Fruit fly (Drosophila melanogaster) whole organism, embryonic: Measurements from ENCODE around the gene MAPk-Ak2.

Experiments
- ATbp ChIP-seq: fragments of 200-800 bp; sonication (Bioruptor generic); optimal IDR thresholded peaks from 2 replicates; lab custom pipeline; 2017; ENCODE audit warnings: missing biosample characterization, mild to moderate bottlenecking, missing genetic modification characterization, missing genetic modification reagents
- Atf3 ChIP-seq: fragments of 200-800 bp; sonication (Bioruptor generic); optimal IDR thresholded peaks from 3 replicates; lab custom pipeline; 2016; ENCODE audit warnings: missing biosample characterization, missing genetic modification characterization
- Bgb ChIP-seq: fragments of 200-800 bp; sonication (Bioruptor generic); IDR thresholded peaks from 2 replicates; pipeline ENCODE4 v1.3.6; 2022; ENCODE audit warnings: missing biosample characterization, missing genetic modification characterization; ENCODE audit not compliant: partially characterized antibody
- Blimp-1 ChIP-seq: fragments of 200-800 bp; sonication (Bioruptor generic); optimal IDR thresholded peaks from 3 replicates; lab custom pipeline; 2018; ENCODE audit warnings: missing biosample characterization, missing genetic modification characterization, mild to moderate bottlenecking, moderate library complexity, missing genetic modification reagents
- CG12391 ChIP-seq: fragments of 200-800 bp; sonication (Bioruptor generic); optimal IDR thresholded peaks from 3 replicates; lab custom pipeline; 2018; ENCODE audit warnings: missing biosample characterization, mild to moderate bottlenecking, missing genetic modification characterization, moderate library complexity
- CG13123 ChIP-seq: fragments of 200-800 bp; sonication (Bioruptor generic); optimal IDR thresholded peaks from 2 replicates; lab custom pipeline; 2016; ENCODE audit warnings: missing biosample characterization, missing genetic modification characterization
- CG13287 ChIP-seq: fragments of 200-800 bp; sonication (Bioruptor generic); IDR thresholded peaks from 2 replicates; pipeline ENCODE4 v1.3.6; 2022; ENCODE audit warnings: missing biosample characterization, missing genetic modification characterization; ENCODE audit not compliant: partially characterized antibody
- CG15601 ChIP-seq: fragments of 200-800 bp; sonication (Bioruptor generic); optimal IDR thresholded peaks from 3 replicates; lab custom pipeline; 2019; ENCODE audit warnings: missing biosample characterization, mild to moderate bottlenecking, missing genetic modification characterization, moderate library complexity
- CG17912 ChIP-seq: fragments of 200-800 bp; sonication (Bioruptor generic); optimal IDR thresholded peaks from 2 replicates; lab custom pipeline; 2018; ENCODE audit warnings: missing biosample characterization, mild to moderate bottlenecking, missing genetic modification characterization
- CG2199 ChIP-seq: fragments of 200-800 bp; sonication (Bioruptor generic); IDR thresholded peaks from 3 replicates; pipeline ENCODE4 v1.3.6; 2022; ENCODE audit warnings: missing biosample characterization, missing genetic modification characterization
- CG4328 ChIP-seq: fragments of 200-800 bp; sonication (Bioruptor generic); optimal IDR thresholded peaks from 3 replicates; lab custom pipeline; 2017; ENCODE audit warnings: missing biosample characterization, missing genetic modification reagents, missing genetic modification characterization
- CG4360 ChIP-seq: fragments of 200-800 bp; sonication (Bioruptor generic); IDR thresholded peaks from 2 replicates; pipeline ENCODE4 v1.3.6; 2022; ENCODE audit warnings: missing biosample characterization, missing genetic modification characterization
- CG4424 ChIP-seq: fragments of 200-800 bp; sonication (Bioruptor generic); optimal IDR thresholded peaks from 3 replicates; lab custom pipeline; 2016; ENCODE audit warnings: missing biosample characterization, missing genetic modification characterization
- CG6175 ChIP-seq: fragments of 200-800 bp; sonication (Bioruptor generic); IDR thresholded peaks from 3 replicates; pipeline ENCODE4 v1.3.6; 2022; ENCODE audit warnings: missing biosample characterization, missing genetic modification characterization
- CG7556 ChIP-seq: fragments of 200-800 bp; sonication (Bioruptor generic); optimal IDR thresholded peaks from 2 replicates; lab custom pipeline; 2017; ENCODE audit warnings: missing biosample characterization, mild to moderate bottlenecking, missing genetic modification characterization
- CG8290 ChIP-seq, 3 experiments: fragments of 200-800 bp; sonication (Bioruptor generic); optimal IDR thresholded peaks; 2 replicates each; lab custom pipeline; 2016 to 2019; ENCODE audit warnings: missing biosample characterization in 3 of 3, missing genetic modification characterization in 3 of 3, mild to moderate bottlenecking in 2 of 3, moderate library complexity in 1 of 3
- Dad ChIP-seq: fragments of 200-800 bp; sonication (Bioruptor generic); optimal IDR thresholded peaks from 3 replicates; lab custom pipeline; 2016; ENCODE audit warnings: missing biosample characterization, missing genetic modification characterization
- Deaf1 ChIP-seq: fragments of 200-800 bp; optimal IDR thresholded peaks from 3 replicates; lab custom pipeline; 2019; ENCODE audit warnings: missing biosample characterization, mild to moderate bottlenecking, missing genetic modification characterization, moderate library complexity
- HLH4C ChIP-seq: fragments of 200-800 bp; sonication (Bioruptor generic); IDR thresholded peaks from 3 replicates; pipeline ENCODE4 v1.3.6; 2022; ENCODE audit warnings: missing biosample characterization, missing genetic modification characterization; ENCODE audit not compliant: partially characterized antibody
- Med ChIP-seq: fragments of 200-800 bp; sonication (Bioruptor generic); peaks from one replicate; lab custom pipeline; 2016; ENCODE audit warnings: missing biosample characterization, missing genetic modification characterization, mild to moderate bottlenecking, inconsistent platforms, moderate library complexity
- Meics ChIP-seq: fragments of 200-800 bp; sonication (Bioruptor generic); optimal IDR thresholded peaks from 2 replicates; lab custom pipeline; 2017; ENCODE audit warnings: missing biosample characterization, mild to moderate bottlenecking, missing genetic modification characterization
- Opbp ChIP-seq: fragments of 200-800 bp; sonication (Bioruptor generic); IDR thresholded peaks from 3 replicates; pipeline ENCODE4 v1.3.6; 2022; ENCODE audit warnings: missing biosample characterization, missing genetic modification characterization; ENCODE audit not compliant: partially characterized antibody
- Xrp1 ChIP-seq: fragments of 200-800 bp; sonication (Bioruptor generic); IDR thresholded peaks from 2 replicates; pipeline ENCODE4 v1.3.6; 2022; ENCODE audit warnings: missing biosample characterization, missing genetic modification characterization
- amos ChIP-seq: fragments of 200-800 bp; sonication (Bioruptor generic); IDR thresholded peaks from 2 replicates; pipeline ENCODE4 v1.3.6; 2022; ENCODE audit warnings: missing biosample characterization, missing genetic modification characterization; ENCODE audit not compliant: partially characterized antibody
- ato ChIP-seq: fragments of 200-800 bp; sonication (Bioruptor generic); IDR thresholded peaks from 2 replicates; pipeline ENCODE4 v1.3.6; 2022; ENCODE audit warnings: missing biosample characterization, missing genetic modification characterization; ENCODE audit not compliant: partially characterized antibody
- bbx ChIP-seq: fragments of 200-800 bp; sonication (Bioruptor generic); IDR thresholded peaks from 2 replicates; pipeline ENCODE4 v1.3.6; 2022; ENCODE audit warnings: missing biosample characterization, missing genetic modification characterization; ENCODE audit not compliant: partially characterized antibody
- cg ChIP-seq: fragments of 200-800 bp; sonication (Bioruptor generic); optimal IDR thresholded peaks from 3 replicates; lab custom pipeline; 2019; ENCODE audit warnings: missing biosample characterization, mild to moderate bottlenecking, missing genetic modification characterization, moderate library complexity
- chn ChIP-seq: fragments of 200-800 bp; sonication (Bioruptor generic); optimal IDR thresholded peaks from 2 replicates; lab custom pipeline; 2016; ENCODE audit warnings: missing biosample characterization, missing genetic modification characterization
- eve ChIP-seq, 2 experiments: fragments of >200 bp; optimal IDR thresholded peaks; 2 replicates each; lab custom pipeline; 2017; ENCODE audit warnings: missing biosample characterization in 2 of 2, missing genetic modification characterization in 2 of 2
- exex ChIP-seq: fragments of 200-800 bp; sonication (Bioruptor generic); optimal IDR thresholded peaks from 4 replicates; lab custom pipeline; 2018; ENCODE audit warnings: missing biosample characterization, mild to moderate bottlenecking, missing genetic modification characterization, moderate library complexity
- kni ChIP-seq: fragments of 200-800 bp; sonication (Bioruptor generic); optimal IDR thresholded peaks from 3 replicates; lab custom pipeline; 2017; ENCODE audit warnings: mild to moderate bottlenecking, missing biosample characterization, missing genetic modification reagents, missing genetic modification characterization
- nerfin-2 ChIP-seq: fragments of 200-800 bp; sonication (Bioruptor generic); IDR thresholded peaks from 2 replicates; pipeline ENCODE4 v1.3.6; 2022; ENCODE audit warnings: missing biosample characterization, missing genetic modification characterization; ENCODE audit not compliant: partially characterized antibody
- nom ChIP-seq: fragments of 200-800 bp; sonication (Bioruptor generic); optimal IDR thresholded peaks from 2 replicates; lab custom pipeline; 2017; ENCODE audit warnings: missing biosample characterization, missing genetic modification characterization, mild to moderate bottlenecking, moderate library complexity, missing genetic modification reagents
- otp ChIP-seq: fragments of 200-800 bp; sonication (Bioruptor generic); IDR thresholded peaks from 3 replicates; pipeline ENCODE4, ENCODE4 v1.3.6; 2022; ENCODE audit warnings: missing biosample characterization, missing genetic modification characterization
- prd ChIP-seq, 3 experiments: fragments of >200 bp in 2 of 3; fragments of 200-800 bp in 1 of 3; sonication (Bioruptor generic) in 1 of 3; optimal IDR thresholded peaks in 2 of 3; IDR thresholded peaks in 1 of 3; 2 replicates in 2 of 3; 3 replicates in 1 of 3; pipeline versions ENCODE4 v1.3.6 to Lab custom; 2017 to 2022; ENCODE audit warnings: missing biosample characterization in 1 of 3, missing genetic modification characterization in 1 of 3
- sens ChIP-seq: fragments of 200-800 bp; sonication (Bioruptor generic); peaks from one replicate; lab custom pipeline; 2016; ENCODE audit warnings: missing biosample characterization, missing genetic modification characterization
- sna ChIP-seq: fragments of 200-800 bp; sonication (Bioruptor generic); IDR thresholded peaks from 2 replicates; pipeline ENCODE4 v1.3.6; 2022; ENCODE audit warnings: missing biosample characterization, missing genetic modification characterization; ENCODE audit not compliant: partially characterized antibody
- sqz ChIP-seq: fragments of 200-800 bp; sonication (Bioruptor generic); optimal IDR thresholded peaks from 3 replicates; lab custom pipeline; 2018; ENCODE audit warnings: missing biosample characterization, mild to moderate bottlenecking, missing genetic modification characterization
- sug ChIP-seq: fragments of 200-800 bp; optimal IDR thresholded peaks from 2 replicates; lab custom pipeline; 2019; ENCODE audit warnings: missing biosample characterization, mild to moderate bottlenecking, missing genetic modification characterization, moderate library complexity
- trem ChIP-seq: fragments of 200-800 bp; optimal IDR thresholded peaks from 3 replicates; lab custom pipeline; 2019; ENCODE audit warnings: missing biosample characterization, mild to moderate bottlenecking, missing genetic modification characterization, moderate library complexity
- wdn ChIP-seq: fragments of 200-800 bp; sonication (Bioruptor generic); IDR thresholded peaks from 2 replicates; pipeline ENCODE4 v1.3.6; 2022; ENCODE audit warnings: missing biosample characterization, missing genetic modification characterization

MAPk-Ak2 gene

dm6 chrX:5770730-5771181, 6.8 kb upstream of the MAPk-Ak2 start, which contains the start of gene CG3097 (continued):
- TF ChIP-seq Opbp (GFP tag; lab: Robert Waterston, UW) (peak; percentile 59; the same call in 2 of the 3 replicates), CG13287 (GFP tag; lab: Robert Waterston, UW) (no peak), ato (GFP tag; lab: Robert Waterston, UW) (peak; percentile 22; the same call in 1 of the 2 replicates), CG17912 (GFP tag; lab: Kevin White, UChicago) (no peak), prd (optimal IDR thresholded peaks at IDR 0.05; lab: Kevin White, UChicago) (no peak), prd (GFP tag; IDR thresholded peaks at IDR 0.05; lab: Robert Waterston, UW) (peak; percentile 21; the same call in 1 of the 3 replicates), amos (GFP tag; lab: Robert Waterston, UW) (peak; percentile 13; the same call in 1 of the 2 replicates), Bgb (GFP tag; lab: Robert Waterston, UW) (0 out of 2 replicates have a peak, but pooled peaks have one; percentile 10), wdn (GFP tag; lab: Robert Waterston, UW) (no peak), bbx (GFP tag; lab: Robert Waterston, UW) (peak; percentile 61), Atf3 (GFP tag; lab: Kevin White, UChicago) (no peak), CG2199 (GFP tag; lab: Robert Waterston, UW) (0 out of 3 replicates have a peak, but pooled peaks have one; percentile 39), nerfin-2 (GFP tag; lab: Robert Waterston, UW) (0 out of 2 replicates have a peak, but pooled peaks have one; percentile 8), CG4424 (no peak), CG7556 (GFP tag; lab: Kevin White, UChicago) (no peak), Meics (GFP tag; lab: Kevin White, UChicago) (no peak), trem (tag; lab: Kevin White, UChicago) (peak; percentile 98), cg (GFP tag; lab: Kevin White, UChicago) (peak; percentile 25), CG12391 (no peak), Blimp-1 (GFP tag; lab: Kevin White, UChicago) (peak; percentile 41), CG4360 (GFP tag; lab: Robert Waterston, UW) (peak; percentile 83), CG13123 (no peak), HLH4C (GFP tag; lab: Robert Waterston, UW) (0 out of 3 replicates have a peak, but pooled peaks have one; percentile 31), sna (GFP tag; lab: Robert Waterston, UW) (peak; percentile 46; the same call in 1 of the 2 replicates), chn (GFP tag; lab: Kevin White, UChicago) (peak; percentile 39), sug (tag; lab: Kevin White, UChicago) (no peak)

- peak; percentile 16 for TF ChIP-seq ATbp (GFP tag; lab: Kevin White, UChicago)
- peak; percentile 73 for TF ChIP-seq sens
- TF ChIP-seq Blimp-1 (GFP tag; lab: Kevin White, UChicago), result peak; percentile 53
- TF ChIP-seq exex, result no peak
- 0 out of 3 replicates have a peak, but pooled peaks have one; percentile 55 for TF ChIP-seq otp (GFP tag; lab: Robert Waterston, UW)
- no peak for TF ChIP-seq CG4328 (GFP tag; lab: Kevin White, UChicago)
- peak; percentile 53 for TF ChIP-seq kni (GFP tag; lab: Kevin White, UChicago)
- peak; percentile 20 for TF ChIP-seq CG15601
- peak; percentile 41; the same call in 1 of the 2 replicates for TF ChIP-seq Xrp1
- peak; percentile 39 for TF ChIP-seq sqz
- TF ChIP-seq Med (GFP tag; lab: Kevin White, UChicago), result peak; percentile 8
- TF ChIP-seq Dad, result no peak
- TF ChIP-seq CG6175, result no peak
- TF ChIP-seq Deaf1 (tag; lab: Kevin White, UChicago), result peak; percentile 44
- TF ChIP-seq eve (GFP tag; optimal IDR thresholded peaks at IDR 0.05; lab: Kevin White, UChicago), result peak in 1 of 2 experiments; percentile 21
- peak; percentile 36 for TF ChIP-seq CG8290 (GFP tag; optimal IDR thresholded peaks at IDR 0.05; lab: Kevin White, UChicago)
- TF ChIP-seq CG8290 (tag; optimal IDR thresholded peaks at IDR 0.05; lab: Kevin White, UChicago), result no peak
- TF ChIP-seq nom, result peak; percentile 87
These were observed 4.7 kb upstream of the MAPk-Ak2 start for dm6 chrX:5768602-5769251.
